Worm (Caenorhabditis elegans): ENCODE data around the gene C17F4.3.
"Not testable (repeated sequence)": the region's sequence is repeated elsewhere in the genome, so short reads cannot be mapped to it uniquely, and the experiment has no call there.

C17F4.3 gene

ce11 chrII:3209251-3209650 is 31.1 kb upstream of the C17F4.3 start, which contains the start of gene ZC239.6:
Gene ZC239.6, plus strand, starts transcription at chrII:3209631.
- TF ChIP-seq che-1 (tag; optimal IDR thresholded peaks at IDR 0.05) = no peak
- no peak for TF ChIP-seq ceh-24 (tag; optimal IDR thresholded peaks at IDR 0.05)
- no peak for TF ChIP-seq gmeb-2 (tag; optimal IDR thresholded peaks at IDR 0.05)
- TF ChIP-seq elt-2 (tag; optimal IDR thresholded peaks at IDR 0.05) = no peak
- no peak for TF ChIP-seq mec-3 (tag; optimal IDR thresholded peaks at IDR 0.05; ENCODE audit: borderline replicate concordance)
- TF ChIP-seq dmd-4 (tag; optimal IDR thresholded peaks at IDR 0.05; ENCODE audit: borderline replicate concordance) = no peak
- TF ChIP-seq unc-42 (tag; optimal IDR thresholded peaks at IDR 0.05) = no peak
- TF ChIP-seq K02D7.2 (tag; optimal IDR thresholded peaks at IDR 0.05) = no peak
- no peak for TF ChIP-seq ceh-9 (tag; optimal IDR thresholded peaks at IDR 0.05)
- no peak for TF ChIP-seq pat-9 (tag; optimal IDR thresholded peaks at IDR 0.05)
- no peak for TF ChIP-seq fkh-10 (GFP tag; optimal IDR thresholded peaks at IDR 0.05)
- no peak for TF ChIP-seq hlh-6 (tag; optimal IDR thresholded peaks at IDR 0.05)
- TF ChIP-seq pag-3 (tag; optimal IDR thresholded peaks at IDR 0.05; ENCODE audit: borderline replicate concordance) = no peak
- no peak for TF ChIP-seq unc-55 (GFP tag; optimal IDR thresholded peaks at IDR 0.05)
- no peak for TF ChIP-seq ceh-22 (tag; optimal IDR thresholded peaks at IDR 0.05)

DNA sequence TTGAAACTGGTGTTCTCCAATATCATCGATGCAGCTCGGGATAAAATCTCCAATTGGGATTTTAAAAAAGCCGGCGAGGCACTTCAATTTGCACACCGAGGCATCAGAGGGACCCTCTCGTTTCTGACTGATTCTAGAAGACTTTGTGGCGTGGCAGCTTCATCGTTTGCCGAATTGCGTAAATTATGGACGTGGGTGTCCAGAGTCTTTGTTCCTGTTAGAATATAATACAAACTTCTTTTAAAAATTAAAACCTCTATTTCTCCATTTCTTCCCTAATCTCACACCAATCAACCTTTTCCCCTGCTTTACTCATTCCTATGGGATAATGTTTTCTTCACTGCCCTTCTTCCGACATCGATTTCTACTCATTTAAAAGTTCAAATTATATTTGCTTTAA is 29.9 kb upstream of the C17F4.3 start, which contains the start of gene ZC239.5:
TSS of gene ZC239.5 (plus strand) at position 301 of the 400 bp plus-strand sequence.
- TF ChIP-seq madf-2 (tag; optimal IDR thresholded peaks at IDR 0.05) (no peak), C38D4.7 (GFP tag; optimal IDR thresholded peaks at IDR 0.05) (no peak), pros-1 (tag; optimal IDR thresholded peaks at IDR 0.05) (no peak), Y22D7AL.16 (tag; optimal IDR thresholded peaks at IDR 0.05) (no peak), pha-2 (tag; optimal IDR thresholded peaks at IDR 0.05) (no peak), hlh-6 (tag; optimal IDR thresholded peaks at IDR 0.05) (no peak), sox-4 (tag; optimal IDR thresholded peaks at IDR 0.05) (no peak), syd-9 (tag; optimal IDR thresholded peaks at IDR 0.05) (no peak), F13H6.1 (tag; optimal IDR thresholded peaks at IDR 0.05) (no peak), gmeb-2 (tag; optimal IDR thresholded peaks at IDR 0.05) (no peak), nfya-1 (tag; optimal IDR thresholded peaks at IDR 0.05) (no peak), pat-9 (tag; optimal IDR thresholded peaks at IDR 0.05) (no peak), ttx-3 (tag; optimal IDR thresholded peaks at IDR 0.05) (no peak), fkh-10 (GFP tag; optimal IDR thresholded peaks at IDR 0.05) (no peak), ceh-18 (tag; optimal IDR thresholded peaks at IDR 0.05) (no peak), sdc-2 (tag; optimal IDR thresholded peaks at IDR 0.05) (no peak), sox-2 (GFP tag; IDR thresholded peaks at IDR 0.05) (no peak), pha-4 (tag; optimal IDR thresholded peaks at IDR 0.05) (no peak), pag-3 (tag; optimal IDR thresholded peaks at IDR 0.05; ENCODE audit: borderline replicate concordance) (no peak), fkh-6 (tag; optimal IDR thresholded peaks at IDR 0.05) (no peak)

DNA sequence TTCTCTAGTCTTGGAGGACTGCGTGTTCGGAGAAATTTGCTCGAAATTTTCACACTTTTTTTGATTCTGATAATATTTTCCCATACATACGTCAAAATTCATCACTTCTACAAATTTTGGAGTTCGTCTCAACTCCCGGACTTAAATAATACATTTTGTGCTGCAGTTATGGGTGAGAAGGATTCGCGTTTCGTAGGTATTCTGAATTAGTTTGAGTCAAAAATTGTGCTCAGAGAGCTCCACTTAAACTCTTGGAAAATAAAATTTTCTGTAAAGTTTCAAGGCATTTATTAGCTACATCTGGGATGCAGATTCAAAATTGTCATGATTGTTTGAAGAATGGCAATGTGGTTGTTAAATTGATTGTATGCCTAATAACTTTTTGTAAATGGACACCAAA is 26.4 kb upstream of the C17F4.3 start, which contains the start of gene ZC239.4:
TSS of gene ZC239.4 (plus strand) at position 301 of the 400 bp plus-strand sequence.
- TF ChIP-seq ceh-22 (tag; optimal IDR thresholded peaks at IDR 0.05) = no peak
- TF ChIP-seq ceh-34 (tag; optimal IDR thresholded peaks at IDR 0.05) = no peak
- no peak for TF ChIP-seq odd-2 (tag; optimal IDR thresholded peaks at IDR 0.05)

DNA sequence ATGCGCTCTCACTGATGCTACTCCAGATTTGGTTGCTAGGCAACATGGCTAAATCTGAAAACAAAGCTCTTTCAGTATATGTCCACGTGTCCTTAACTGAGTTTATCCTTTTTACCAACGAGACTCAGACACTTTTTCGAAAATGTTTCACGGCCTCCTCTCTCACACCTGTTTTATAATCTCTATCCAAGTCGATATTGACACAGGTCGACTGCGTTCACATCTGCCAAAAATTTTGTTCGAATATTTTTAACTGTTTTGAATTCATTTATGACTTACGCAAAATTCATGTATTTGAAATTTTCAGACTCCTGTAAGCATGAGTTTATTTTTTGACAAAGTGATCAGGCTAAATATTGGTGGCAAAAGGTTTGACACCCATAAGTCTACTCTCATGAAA is 24.5 kb upstream of the C17F4.3 start, which contains the start of gene ZC239.3:
TSS of gene ZC239.3 (plus strand) at position 301 of the 400 bp plus-strand sequence.
- not testable (repeated sequence) for TF ChIP-seq ceh-31, lim-6, fkh-6 (tag; optimal IDR thresholded peaks at IDR 0.05)

ce11 chrII:3220723-3221122 is 19.6 kb upstream of the C17F4.3 start, which contains the start of gene ZC239.22:
Gene ZC239.22, minus strand, starts transcription at chrII:3220823.
- TF ChIP-seq pax-1 (tag; optimal IDR thresholded peaks at IDR 0.05) = no peak
- TF ChIP-seq lim-6 (tag; optimal IDR thresholded peaks at IDR 0.05) = no peak
- TF ChIP-seq ceh-24 (tag; optimal IDR thresholded peaks at IDR 0.05) = no peak
